Fruit fly (Drosophila melanogaster) whole organism, wandering third instar larva: ENCODE data around the gene ND-13A.

Source experiments
- CG9705 ChIP-seq: fragments of 200-800 bp; sonication (Bioruptor generic); optimal IDR thresholded peaks from 2 replicates; lab custom pipeline; 2018; ENCODE audit warnings: missing biosample characterization, mild to moderate bottlenecking, missing genetic modification characterization
- Hnf4 ChIP-seq: fragments of 200-800 bp; sonication (Bioruptor generic); optimal IDR thresholded peaks from 2 replicates; lab custom pipeline; 2016; ENCODE audit warnings: missing biosample characterization, mild to moderate bottlenecking, missing genetic modification characterization
- Hr78 ChIP-seq: fragments of >200 bp; optimal IDR thresholded peaks from 2 replicates; lab custom pipeline; 2017; ENCODE audit warnings: missing biosample characterization, missing genetic modification characterization
- Myc ChIP-seq: fragments of >200 bp; optimal IDR thresholded peaks from 2 replicates; lab custom pipeline; 2017
- OdsH ChIP-seq: fragments of 200-800 bp; sonication (Bioruptor generic); optimal IDR thresholded peaks from 2 replicates; lab custom pipeline; 2016; ENCODE audit warnings: missing biosample characterization, mild to moderate bottlenecking, missing genetic modification characterization
- br ChIP-seq: fragments of 200-800 bp; sonication (Bioruptor generic); optimal IDR thresholded peaks from 2 replicates; lab custom pipeline; 2016; ENCODE audit warnings: missing biosample characterization, missing genetic modification characterization
- h ChIP-seq: fragments of 200-800 bp; sonication (Bioruptor generic); optimal IDR thresholded peaks from 3 replicates; lab custom pipeline; 2016; ENCODE audit warnings: missing biosample characterization, mild to moderate bottlenecking, missing genetic modification characterization
- pan ChIP-seq: fragments of >200 bp; optimal IDR thresholded peaks from 2 replicates; lab custom pipeline; 2017
- psq ChIP-seq: fragments of 200-800 bp; sonication (Bioruptor generic); optimal IDR thresholded peaks from 3 replicates; lab custom pipeline; 2017; ENCODE audit warnings: missing biosample characterization, mild to moderate bottlenecking, missing genetic modification characterization, moderate library complexity
- usp ChIP-seq: fragments of >200 bp; optimal IDR thresholded peaks from 2 replicates; lab custom pipeline; 2017; ENCODE audit warnings: missing biosample characterization, missing genetic modification characterization
- woc ChIP-seq: sonication (Bioruptor generic); optimal IDR thresholded peaks from 2 replicates; lab custom pipeline; 2016; ENCODE audit warnings: missing biosample characterization, mild to moderate bottlenecking, missing genetic modification characterization

- no peak for TF ChIP-seq OdsH (GFP tag; lab: Kevin White, UChicago)
- TF ChIP-seq h (GFP tag; lab: Kevin White, UChicago) = no peak
- no peak for TF ChIP-seq Hr78 (GFP tag; lab: Kevin White, UChicago)
- TF ChIP-seq woc = no peak
- no peak for TF ChIP-seq psq (GFP tag; lab: Kevin White, UChicago)
- TF ChIP-seq Hnf4 (GFP tag; lab: Kevin White, UChicago) = no peak
- TF ChIP-seq Myc = no peak
- no peak for TF ChIP-seq br (GFP tag; lab: Kevin White, UChicago)
- no peak for TF ChIP-seq CG9705 (GFP tag; lab: Kevin White, UChicago)
- TF ChIP-seq usp (GFP tag; lab: Kevin White, UChicago) = no peak
- no peak for TF ChIP-seq pan (lab: Kevin White, UChicago)
Measured at dm6 chr2L:5119640-5120039, 19.6 kb upstream of the ND-13A start.
